Worm (Caenorhabditis elegans): ENCODE results near the gene srab-14.

ce11 chrII:7549035-7549434 is 49.7 kb upstream of the srab-14 start, which contains the start of gene tph-1:
- TF ChIP-seq nhr-25 (tag; optimal IDR thresholded peaks at IDR 0.05; ENCODE audit: borderline replicate concordance, insufficient read depth) = no peak
- no peak for TF ChIP-seq pha-4 (GFP tag; IDR thresholded peaks at IDR 0.05)
- no peak for TF ChIP-seq pha-4 (tag; optimal IDR thresholded peaks at IDR 0.05)
- no peak for TF ChIP-seq mes-2 (tag; optimal IDR thresholded peaks at IDR 0.05; ENCODE audit: poor library complexity, severe bottlenecking)
- no peak for TF ChIP-seq unc-39 (tag; optimal IDR thresholded peaks at IDR 0.05)
